Worm (Caenorhabditis elegans): Measurements from ENCODE around the gene amt-2.

ce11 chrIV:13041486-13041885 is 705 bp upstream of the amt-2 start:
- TF ChIP-seq ceh-36 (tag; optimal IDR thresholded peaks at IDR 0.05) = no peak
- TF ChIP-seq ama-1 (optimal IDR thresholded peaks at IDR 0.05) = no peak
- TF ChIP-seq tbx-37 (GFP tag; conservative IDR thresholded peaks at IDR 0.05) = no peak
- TF ChIP-seq B0310.2 (tag; optimal IDR thresholded peaks at IDR 0.05) = no peak
- TF ChIP-seq scrt-1 (GFP tag; IDR thresholded peaks at IDR 0.05) = no peak
- no peak for TF ChIP-seq pes-1 (GFP tag; IDR thresholded peaks at IDR 0.05)
- no peak for TF ChIP-seq F13C5.2 (tag; optimal IDR thresholded peaks at IDR 0.05)
- no peak for TF ChIP-seq tbx-11 (GFP tag; IDR thresholded peaks at IDR 0.05)
- TF ChIP-seq tra-4 (tag; optimal IDR thresholded peaks at IDR 0.05) = no peak
- TF ChIP-seq hnd-1 (tag; optimal IDR thresholded peaks at IDR 0.05) = no peak

Data from whole organism, early embryonic.